Fruit fly (Drosophila melanogaster): ENCODE measurements around the gene CG13933.
A peak's percentile ranks its signal among the peaks of the same experiment; 100 is the strongest.

CG13933 gene

DNA sequence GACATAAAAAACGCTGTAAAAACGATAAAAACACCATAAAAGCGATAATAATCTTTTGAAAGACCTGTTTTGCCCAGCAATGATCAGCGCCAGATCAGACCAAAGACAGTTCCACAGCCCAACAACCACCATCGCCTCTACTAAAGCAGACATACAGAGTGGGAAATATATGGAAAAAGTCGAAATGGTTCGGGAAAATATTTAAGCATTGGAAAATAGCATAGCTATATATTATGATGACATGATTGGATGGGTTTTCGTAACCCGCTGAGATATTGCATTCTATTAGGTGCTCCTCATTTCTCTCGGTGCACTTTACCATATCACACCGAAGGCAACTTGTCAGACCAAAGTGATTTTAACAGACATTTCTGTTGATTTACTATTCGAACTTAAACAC lies 33.7 kb upstream of the CG13933 start (continued):
- peak; percentile 86 for TF ChIP-seq klu (GFP tag; IDR thresholded peaks at IDR 0.05)
- TF ChIP-seq wor (GFP tag; IDR thresholded peaks at IDR 0.05), result peak; percentile 70; the same call in 1 of the 2 replicates
- peak; percentile 85 for TF ChIP-seq H15 (GFP tag; IDR thresholded peaks at IDR 0.05)
- peak; percentile 80 for TF ChIP-seq CG17612 (GFP tag; IDR thresholded peaks at IDR 0.05)
- peak; percentile 24 for TF ChIP-seq CG30020 (tag; optimal IDR thresholded peaks at IDR 0.05)
- peak; percentile 73 for TF ChIP-seq peb (GFP tag; IDR thresholded peaks at IDR 0.05)
- peak; percentile 87 for TF ChIP-seq Rx (GFP tag; IDR thresholded peaks at IDR 0.05)
- TF ChIP-seq Hmx (GFP tag; optimal IDR thresholded peaks at IDR 0.05), result no peak
- peak; percentile 77 for TF ChIP-seq zfh2 (GFP tag; optimal IDR thresholded peaks at IDR 0.05)
- TF ChIP-seq Blimp-1 (GFP tag; optimal IDR thresholded peaks at IDR 0.05), result peak; percentile 83
- peak; percentile 81 for TF ChIP-seq CG4854 (GFP tag; optimal IDR thresholded peaks at IDR 0.05)
- TF ChIP-seq gsb (GFP tag; IDR thresholded peaks at IDR 0.05), result peak; percentile 93
- TF ChIP-seq Bgb (GFP tag; IDR thresholded peaks at IDR 0.05; ENCODE audit: partially characterized antibody), result no peak
- peak; percentile 90 for TF ChIP-seq PHDP (tag; optimal IDR thresholded peaks at IDR 0.05)
- TF ChIP-seq seq (GFP tag; IDR thresholded peaks at IDR 0.05), result peak; percentile 91
- peak; percentile 67; the same call in 1 of the 2 replicates for TF ChIP-seq GATAe (GFP tag; conservative IDR thresholded peaks at IDR 0.05)
- TF ChIP-seq Dp (GFP tag; optimal IDR thresholded peaks at IDR 0.05), result no peak
- TF ChIP-seq CG14710 (tag; optimal IDR thresholded peaks at IDR 0.05), result peak; percentile 61
- no peak for TF ChIP-seq B-H2 (GFP tag; optimal IDR thresholded peaks at IDR 0.05)
- peak; percentile 76 for TF ChIP-seq Mad (GFP tag; optimal IDR thresholded peaks at IDR 0.05)
- TF ChIP-seq CG2889 (GFP tag; IDR thresholded peaks at IDR 0.05), result peak; percentile 84
- TF ChIP-seq cwo (GFP tag; optimal IDR thresholded peaks at IDR 0.05), result peak; percentile 81
- TF ChIP-seq danr (GFP tag; IDR thresholded peaks at IDR 0.05), result peak; percentile 85
- peak; percentile 59 for TF ChIP-seq Nf-YC (tag; optimal IDR thresholded peaks at IDR 0.05)
- peak; percentile 89 for TF ChIP-seq CG2712 (tag; optimal IDR thresholded peaks at IDR 0.05)
- TF ChIP-seq Max (GFP tag; optimal IDR thresholded peaks at IDR 0.05), result peak; percentile 75
- TF ChIP-seq eyg (GFP tag; optimal IDR thresholded peaks at IDR 0.05), result peak; percentile 84
- TF ChIP-seq ase (GFP tag; IDR thresholded peaks at IDR 0.05), result peak; percentile 86; the same call in 2 of the 3 replicates
- TF ChIP-seq Gsc (GFP tag; IDR thresholded peaks at IDR 0.05), result peak; percentile 78
- no peak for TF ChIP-seq CG16813 (GFP tag; IDR thresholded peaks at IDR 0.05; ENCODE audit: partially characterized antibody)
- no peak for TF ChIP-seq pita (GFP tag; optimal IDR thresholded peaks at IDR 0.05)
- TF ChIP-seq CoRest (tag; optimal IDR thresholded peaks at IDR 0.05), result peak; percentile 90
- TF ChIP-seq CG10321 (GFP tag; IDR thresholded peaks at IDR 0.05), result peak; percentile 70
- TF ChIP-seq gce (GFP tag; IDR thresholded peaks at IDR 0.05), result peak; percentile 84; the same call in 1 of the 3 replicates
- TF ChIP-seq Sox100B (GFP tag; optimal IDR thresholded peaks at IDR 0.05), result no peak
- no peak for TF ChIP-seq Scr (GFP tag; IDR thresholded peaks at IDR 0.05; ENCODE audit: partially characterized antibody)
- TF ChIP-seq CG17385 (GFP tag; optimal IDR thresholded peaks at IDR 0.05), result peak; percentile 87
- TF ChIP-seq Dfd (GFP tag; optimal IDR thresholded peaks at IDR 0.05), result no peak
- TF ChIP-seq stc (GFP tag; IDR thresholded peaks at IDR 0.05), result peak; percentile 87
- TF ChIP-seq disco-r (GFP tag; optimal IDR thresholded peaks at IDR 0.05), result peak; percentile 80
- peak; percentile 76 for TF ChIP-seq CG31365 (tag; optimal IDR thresholded peaks at IDR 0.05)
- peak; percentile 68; the same call in 2 of the 3 replicates for TF ChIP-seq jigr1 (GFP tag; IDR thresholded peaks at IDR 0.05)
- TF ChIP-seq ato (GFP tag; IDR thresholded peaks at IDR 0.05; ENCODE audit: partially characterized antibody), result no peak
- peak; percentile 94 for TF ChIP-seq Xrp1 (GFP tag; IDR thresholded peaks at IDR 0.05)
- TF ChIP-seq ems (GFP tag; optimal IDR thresholded peaks at IDR 0.05), result peak; percentile 87
- TF ChIP-seq CG18011 (GFP tag; optimal IDR thresholded peaks at IDR 0.05), result peak; percentile 55
- TF ChIP-seq Xbp1 (GFP tag; optimal IDR thresholded peaks at IDR 0.05), result peak; percentile 91
- peak; percentile 59 to 86 for TF ChIP-seq bsh (GFP tag; optimal IDR thresholded peaks at IDR 0.05)
- TF ChIP-seq Adf1 (GFP tag; IDR thresholded peaks at IDR 0.05), result peak; percentile 67
- peak; percentile 1 for TF ChIP-seq CG9797 (GFP tag; optimal IDR thresholded peaks at IDR 0.05)
- TF ChIP-seq CG17328 (GFP tag; IDR thresholded peaks at IDR 0.05), result peak; percentile 91
